Worm (Caenorhabditis elegans) whole organism, L4 larva: Measurements from ENCODE around the gene cest-33.

Source experiments
- D1046.2 ChIP-seq: fragments of 200-800 bp; sonication (Bioruptor generic); IDR thresholded peaks from 2 replicates; pipeline ENCODE4 v1.3.6; 2022; ENCODE audit warnings: missing genetic modification characterization, missing compliant biosample characterization
- T20F7.1 ChIP-seq: fragments of 200-800 bp; sonication (Bioruptor generic); optimal IDR thresholded peaks from 2 replicates; lab custom pipeline; 2018; ENCODE audit warnings: mild to moderate bottlenecking, missing genetic modification characterization, missing compliant biosample characterization
- Y75B8A.6 ChIP-seq: fragments of 200-800 bp; sonication (Bioruptor generic); IDR thresholded peaks from 2 replicates; pipeline ENCODE4 v1.3.6; 2022; ENCODE audit warnings: missing genetic modification reagents, missing genetic modification characterization, missing compliant biosample characterization
- ZK337.2 ChIP-seq: fragments of 200-800 bp; sonication (Bioruptor generic); IDR thresholded peaks from 2 replicates; pipeline ENCODE4 v1.3.6; 2022; ENCODE audit warnings: missing genetic modification reagents, missing genetic modification characterization, missing compliant biosample characterization
- aha-1 ChIP-seq: fragments of 150-350 bp; peaks from one replicate; lab custom pipeline; 2014; ENCODE audit warnings: missing biosample characterization, missing genetic modification characterization
- ama-1 ChIP-seq: fragments of 150-350 bp; optimal IDR thresholded peaks from 2 replicates; lab custom pipeline; 2014; ENCODE audit warnings: inconsistent platforms, mixed read lengths
- ceh-28 ChIP-seq: fragments of 150-350 bp; optimal IDR thresholded peaks from 2 replicates; lab custom pipeline; 2014; ENCODE audit warnings: missing biosample characterization, missing genetic modification reagents, missing genetic modification characterization
- ceh-32 ChIP-seq: sonication (generic microtip); optimal IDR thresholded peaks from 2 replicates; lab custom pipeline; 2016; ENCODE audit warnings: mild to moderate bottlenecking, missing genetic modification characterization, missing compliant biosample characterization; ENCODE audit not compliant: poor library complexity
- cey-2 ChIP-seq: sonication (generic microtip); optimal IDR thresholded peaks from 3 replicates; lab custom pipeline; 2017; ENCODE audit warnings: missing genetic modification characterization, mild to moderate bottlenecking, missing compliant biosample characterization, antibody characterized with exemption, borderline replicate concordance; ENCODE audit not compliant: insufficient read depth
- ctbp-1 ChIP-seq: fragments of 200-800 bp; sonication (Bioruptor generic); IDR thresholded peaks from 2 replicates; pipeline ENCODE4 v1.3.6; 2022; ENCODE audit warnings: missing genetic modification reagents, missing genetic modification characterization, missing compliant biosample characterization
- daf-16 ChIP-seq, 3 experiments: sonication (generic microtip); optimal IDR thresholded peaks; 2 replicates each; lab custom pipeline; 2016 to 2017; ENCODE audit warnings: missing genetic modification characterization in 3 of 3, missing genetic modification reagents in 3 of 3, mild to moderate bottlenecking in 2 of 3, missing compliant biosample characterization in 2 of 3, missing biosample characterization in 1 of 3, moderate library complexity in 1 of 3
- daf-19 ChIP-seq: fragments of 200-800 bp; sonication (Bioruptor generic); conservative IDR thresholded peaks from 2 replicates; pipeline ENCODE4 v1.3.6; 2022; ENCODE audit warnings: missing genetic modification characterization, missing compliant biosample characterization
- dmd-6 ChIP-seq: fragments of 200-800 bp; sonication (Bioruptor generic); IDR thresholded peaks from 2 replicates; pipeline ENCODE4 v1.3.6; 2022; ENCODE audit warnings: missing genetic modification reagents, missing genetic modification characterization, missing compliant biosample characterization
- dpl-1 ChIP-seq: fragments of 150-350 bp; optimal IDR thresholded peaks from 2 replicates; lab custom pipeline; 2014; ENCODE audit warnings: missing biosample characterization, missing genetic modification reagents, missing genetic modification characterization
- duxl-1 ChIP-seq: sonication (generic microtip); optimal IDR thresholded peaks from 2 replicates; lab custom pipeline; 2016; ENCODE audit warnings: mild to moderate bottlenecking, missing genetic modification characterization, moderate library complexity, missing compliant biosample characterization; ENCODE audit not compliant: poor library complexity
- dve-1 ChIP-seq: sonication (generic microtip); optimal IDR thresholded peaks from 2 replicates; lab custom pipeline; 2017; ENCODE audit warnings: antibody characterized with exemption, mild to moderate bottlenecking, missing genetic modification characterization, missing compliant biosample characterization; ENCODE audit not compliant: insufficient read depth
- egl-43 ChIP-seq: fragments of 200-800 bp; sonication (Bioruptor generic); IDR thresholded peaks from 2 replicates; pipeline ENCODE4 v1.3.6; 2022; ENCODE audit warnings: missing genetic modification reagents, missing genetic modification characterization, missing compliant biosample characterization
- hlh-11 ChIP-seq: fragments of 200-800 bp; sonication (Bioruptor generic); optimal IDR thresholded peaks from 2 replicates; lab custom pipeline; 2018; ENCODE audit warnings: mild to moderate bottlenecking, missing genetic modification characterization, missing compliant biosample characterization
- hlh-30 ChIP-seq: sonication (generic microtip); optimal IDR thresholded peaks from 2 replicates; lab custom pipeline; 2017; ENCODE audit warnings: antibody characterized with exemption, mild to moderate bottlenecking, missing genetic modification characterization, missing compliant biosample characterization; ENCODE audit not compliant: insufficient read depth
- hmg-1.1 ChIP-seq: fragments of 200-800 bp; sonication (Bioruptor generic); IDR thresholded peaks from 2 replicates; pipeline ENCODE4 v1.3.6; 2022; ENCODE audit warnings: missing genetic modification reagents, missing genetic modification characterization, missing compliant biosample characterization
- lin-1 ChIP-seq: fragments of 200-800 bp; sonication (Bioruptor generic); IDR thresholded peaks from 2 replicates; pipeline ENCODE4 v1.3.6; 2022; ENCODE audit warnings: missing genetic modification reagents, missing genetic modification characterization, missing compliant biosample characterization
- lin-15B ChIP-seq: fragments of 150-350 bp; sonication (generic microtip); optimal IDR thresholded peaks from 3 replicates; lab custom pipeline; 2014; ENCODE audit warnings: missing biosample characterization, missing genetic modification characterization
- lin-29 ChIP-seq: fragments of 200-800 bp; sonication (Bioruptor generic); IDR thresholded peaks from 2 replicates; pipeline ENCODE4 v1.3.6; 2022; ENCODE audit warnings: missing genetic modification reagents, missing genetic modification characterization, missing compliant biosample characterization
- lin-39 ChIP-seq: fragments of 150-350 bp; optimal IDR thresholded peaks from 2 replicates; lab custom pipeline; 2014; ENCODE audit warnings: missing biosample characterization, missing genetic modification reagents, missing genetic modification characterization
- lsy-2 ChIP-seq, 2 experiments: fragments of 150-350 bp in 1 of 2; sonication (generic microtip) in 1 of 2; optimal IDR thresholded peaks; 2 replicates each; lab custom pipeline; 2014 to 2017; ENCODE audit warnings: missing biosample characterization in 2 of 2, missing genetic modification characterization in 2 of 2
- mdl-1 ChIP-seq, 2 experiments: fragments of 150-350 bp in 1 of 2; sonication (generic microtip) in 1 of 2; optimal IDR thresholded peaks; 2 replicates each; lab custom pipeline; 2014 to 2017; ENCODE audit warnings: missing biosample characterization in 2 of 2, missing genetic modification characterization in 2 of 2
- mep-1 ChIP-seq: fragments of 150-350 bp; sonication (generic microtip); optimal IDR thresholded peaks from 3 replicates; lab custom pipeline; 2014; ENCODE audit warnings: missing biosample characterization, missing genetic modification characterization
- mxl-3 ChIP-seq: fragments of 200-800 bp; sonication (Bioruptor generic); optimal IDR thresholded peaks from 2 replicates; lab custom pipeline; 2018; ENCODE audit warnings: mild to moderate bottlenecking, missing genetic modification characterization, missing compliant biosample characterization
- nhr-102 ChIP-seq: sonication (generic microtip); optimal IDR thresholded peaks from 2 replicates; lab custom pipeline; 2016; ENCODE audit warnings: mild to moderate bottlenecking, missing genetic modification characterization, moderate library complexity, missing compliant biosample characterization
- nhr-237 ChIP-seq: sonication (generic microtip); optimal IDR thresholded peaks from 2 replicates; lab custom pipeline; 2017; ENCODE audit warnings: missing biosample characterization, missing genetic modification characterization
- nhr-25 ChIP-seq: sonication (generic microtip); optimal IDR thresholded peaks from 2 replicates; lab custom pipeline; 2017; ENCODE audit warnings: missing genetic modification characterization, mild to moderate bottlenecking, missing compliant biosample characterization, antibody characterized with exemption, moderate library complexity, borderline replicate concordance; ENCODE audit not compliant: insufficient read depth
- nhr-28 ChIP-seq: fragments of 150-350 bp; optimal IDR thresholded peaks from 2 replicates; lab custom pipeline; 2014; ENCODE audit warnings: missing biosample characterization, missing genetic modification characterization
- nhr-41 ChIP-seq: fragments of 200-800 bp; sonication (Bioruptor generic); IDR thresholded peaks from 2 replicates; pipeline ENCODE4 v1.3.6; 2022; ENCODE audit warnings: missing genetic modification reagents, missing genetic modification characterization, missing compliant biosample characterization
- nhr-42 ChIP-seq: fragments of 200-800 bp; sonication (Bioruptor generic); IDR thresholded peaks from 2 replicates; pipeline ENCODE4 v1.3.6; 2022; ENCODE audit warnings: missing genetic modification characterization, missing compliant biosample characterization
- nhr-48 ChIP-seq: sonication (generic microtip); optimal IDR thresholded peaks from 2 replicates; lab custom pipeline; 2016; ENCODE audit warnings: mild to moderate bottlenecking, missing genetic modification characterization, missing compliant biosample characterization
- php-3 ChIP-seq: fragments of 200-800 bp; sonication (Bioruptor generic); IDR thresholded peaks from 2 replicates; pipeline ENCODE4 v1.3.6; 2022; ENCODE audit warnings: missing genetic modification reagents, missing genetic modification characterization, missing compliant biosample characterization
- pqm-1 ChIP-seq: sonication (generic microtip); optimal IDR thresholded peaks from 2 replicates; lab custom pipeline; 2017; ENCODE audit warnings: missing biosample characterization, missing genetic modification characterization
- saeg-2 ChIP-seq: fragments of 200-800 bp; sonication (Bioruptor generic); IDR thresholded peaks from 2 replicates; pipeline ENCODE4 v1.3.6; 2022; ENCODE audit warnings: missing genetic modification reagents, missing genetic modification characterization, missing compliant biosample characterization
- set-16 ChIP-seq: fragments of 200-800 bp; sonication (Bioruptor generic); IDR thresholded peaks from 2 replicates; pipeline ENCODE4 v1.3.6; 2022; ENCODE audit warnings: missing genetic modification reagents, missing genetic modification characterization, missing compliant biosample characterization
- snpc-1.2 ChIP-seq: fragments of 200-800 bp; sonication (Bioruptor generic); IDR thresholded peaks from 2 replicates; pipeline ENCODE4 v1.3.6; 2022; ENCODE audit warnings: missing genetic modification reagents, missing genetic modification characterization, missing compliant biosample characterization
- snpc-4 ChIP-seq: fragments of 150-350 bp; optimal IDR thresholded peaks from 2 replicates; lab custom pipeline; 2014; ENCODE audit warnings: missing biosample characterization, missing genetic modification characterization
- spr-1 ChIP-seq: sonication (generic microtip); optimal IDR thresholded peaks from 2 replicates; lab custom pipeline; 2016; ENCODE audit warnings: mild to moderate bottlenecking, missing genetic modification characterization, missing compliant biosample characterization
- tag-97 ChIP-seq: fragments of 200-800 bp; sonication (Bioruptor generic); IDR thresholded peaks from 2 replicates; pipeline ENCODE4 v1.3.6; 2022; ENCODE audit warnings: missing genetic modification characterization, missing compliant biosample characterization
- tra-1 ChIP-seq: fragments of 200-800 bp; sonication (Bioruptor generic); IDR thresholded peaks from 2 replicates; pipeline ENCODE4 v1.3.6; 2022; ENCODE audit warnings: missing genetic modification reagents, missing genetic modification characterization, missing compliant biosample characterization
- vab-7 ChIP-seq: fragments of 200-800 bp; sonication (Bioruptor generic); IDR thresholded peaks from 2 replicates; pipeline ENCODE4 v1.3.6; 2022; ENCODE audit warnings: missing genetic modification reagents, missing genetic modification characterization, missing compliant biosample characterization
- zip-11 ChIP-seq: fragments of 200-800 bp; sonication (Bioruptor generic); IDR thresholded peaks from 2 replicates; pipeline ENCODE4 v1.3.6; 2022; ENCODE audit warnings: missing genetic modification characterization, missing compliant biosample characterization

Gene cest-33

ce11 chrV:6413057-6413456 lies 47.6 kb upstream of the cest-33 start:
- no peak for TF ChIP-seq hlh-30 (tag; lab: Kevin White, UChicago)
- peak; percentile 70; the same call in 1 of the 2 replicates for TF ChIP-seq php-3
- TF ChIP-seq mdl-1 (tag; optimal IDR thresholded peaks at IDR 0.05; lab: Kevin White, UChicago): peak in 1 of 2 experiments; percentile 46
- TF ChIP-seq daf-16 (GFP tag; optimal IDR thresholded peaks at IDR 0.05; lab: Kevin White, UChicago): peak in 1 of 2 experiments; percentile 41
- TF ChIP-seq daf-16 (tag; optimal IDR thresholded peaks at IDR 0.05; lab: Kevin White, UChicago): peak; percentile 52
- peak; percentile 90 for TF ChIP-seq dmd-6
- TF ChIP-seq tra-1 (GFP tag; lab: Robert Waterston, UW): peak; percentile 80; the same call in 1 of the 2 replicates
- peak; percentile 78 for TF ChIP-seq lin-1 (GFP tag; lab: Robert Waterston, UW)
- peak; percentile 72 for TF ChIP-seq nhr-102 (tag; lab: Kevin White, UChicago)
- peak; percentile 30 for TF ChIP-seq mep-1 (tag; lab: Kevin White, UChicago)
- TF ChIP-seq nhr-48 (tag; lab: Kevin White, UChicago): peak; percentile 71
- peak; percentile 97 for TF ChIP-seq pqm-1 (tag; lab: Kevin White, UChicago)
- TF ChIP-seq nhr-28 (tag; lab: Kevin White, UChicago): peak; percentile 87
- TF ChIP-seq mxl-3: peak; percentile 57
- peak; percentile 85 for TF ChIP-seq hlh-11 (tag; lab: Kevin White, UChicago)
- peak; percentile 86 for TF ChIP-seq dve-1 (tag; lab: Kevin White, UChicago)
- TF ChIP-seq T20F7.1: peak; percentile 35
- no peak for TF ChIP-seq daf-19 (GFP tag; lab: Robert Waterston, UW)
- no peak for TF ChIP-seq ctbp-1 (GFP tag; lab: Robert Waterston, UW)
- TF ChIP-seq ceh-32 (tag; lab: Kevin White, UChicago): no peak

- TF ChIP-seq dmd-6 (peak; percentile 93), nhr-237 (tag; lab: Kevin White, UChicago) (no peak), nhr-41 (no peak), ceh-28 (tag; lab: Kevin White, UChicago) (no peak), D1046.2 (no peak), hlh-11 (tag; lab: Kevin White, UChicago) (peak; percentile 72), nhr-42 (GFP tag; lab: Robert Waterston, UW) (no peak), nhr-25 (no peak), lin-39 (tag; lab: Kevin White, UChicago) (no peak), tra-1 (GFP tag; lab: Robert Waterston, UW) (peak; percentile 67; the same call in 1 of the 2 replicates), lin-15B (tag; lab: Kevin White, UChicago) (no peak), hmg-1.1 (no peak), hlh-30 (tag; lab: Kevin White, UChicago) (peak; percentile 50), tag-97 (GFP tag; lab: Robert Waterston, UW) (no peak), lin-1 (GFP tag; lab: Robert Waterston, UW) (0 out of 2 replicates have a peak, but pooled peaks have one; percentile 11), dpl-1 (no peak), set-16 (GFP tag; lab: Robert Waterston, UW) (no peak), spr-1 (tag; lab: Kevin White, UChicago) (no peak), dve-1 (tag; lab: Kevin White, UChicago) (peak; percentile 74), egl-43 (no peak), lin-29 (no peak), ama-1 (lab: Kevin White, UChicago) (no peak), duxl-1 (no peak), ZK337.2 (GFP tag; lab: Robert Waterston, UW) (no peak), cey-2 (tag; lab: Kevin White, UChicago) (no peak), saeg-2 (GFP tag; lab: Robert Waterston, UW) (no peak), mxl-3 (peak; percentile 17), snpc-4 (tag; lab: Kevin White, UChicago) (no peak), vab-7 (GFP tag; lab: Robert Waterston, UW) (no peak), snpc-1.2 (no peak), lsy-2 (tag; optimal IDR thresholded peaks at IDR 0.05; lab: Kevin White, UChicago) (peak in 1 of 2 experiments; percentile 38), ceh-32 (tag; lab: Kevin White, UChicago) (no peak), daf-16 (GFP tag; optimal IDR thresholded peaks at IDR 0.05; lab: Kevin White, UChicago) (no peak), daf-16 (tag; optimal IDR thresholded peaks at IDR 0.05; lab: Kevin White, UChicago) (peak; percentile 34), zip-11 (GFP tag; lab: Robert Waterston, UW) (no peak), aha-1 (no peak), Y75B8A.6 (no peak)
These were observed 45.7 kb upstream of the cest-33 start for ce11 chrV:6411161-6411560.
